Worm (Caenorhabditis elegans) whole organism, late embryonic: ENCODE data around the gene spp-4.

Experiments used
- C38D4.7 ChIP-seq: fragments of 200-800 bp; sonication (Bioruptor generic); optimal IDR thresholded peaks from 2 replicates; lab custom pipeline; 2018; ENCODE audit warnings: mild to moderate bottlenecking, missing genetic modification characterization, moderate library complexity, missing compliant biosample characterization
- F13H6.1 ChIP-seq: sonication (generic microtip); optimal IDR thresholded peaks from 2 replicates; lab custom pipeline; 2016; ENCODE audit warnings: missing genetic modification characterization, missing compliant biosample characterization
- K02D7.2 ChIP-seq: sonication (generic microtip); optimal IDR thresholded peaks from 2 replicates; lab custom pipeline; 2017; ENCODE audit warnings: mild to moderate bottlenecking, missing genetic modification characterization, missing compliant biosample characterization
- K09A11.1 ChIP-seq: sonication (generic microtip); optimal IDR thresholded peaks from 2 replicates; lab custom pipeline; 2017; ENCODE audit warnings: antibody characterized with exemption, mild to moderate bottlenecking, missing genetic modification characterization, missing compliant biosample characterization; ENCODE audit not compliant: insufficient read depth
- T23F11.4 ChIP-seq: fragments of 200-800 bp; sonication (Bioruptor generic); optimal IDR thresholded peaks from 2 replicates; lab custom pipeline; 2018; ENCODE audit warnings: mild to moderate bottlenecking, missing genetic modification characterization, missing compliant biosample characterization
- ahr-1 ChIP-seq: sonication (generic microtip); optimal IDR thresholded peaks from 2 replicates; lab custom pipeline; 2016; ENCODE audit warnings: missing genetic modification characterization, missing compliant biosample characterization
- ceh-14 ChIP-seq: sonication (generic microtip); optimal IDR thresholded peaks from 2 replicates; lab custom pipeline; 2016; ENCODE audit warnings: missing genotype, missing genetic modification characterization, missing compliant biosample characterization
- ceh-18 ChIP-seq: sonication (generic microtip); optimal IDR thresholded peaks from 2 replicates; lab custom pipeline; 2016; ENCODE audit warnings: missing genetic modification characterization, missing compliant biosample characterization
- ceh-2 ChIP-seq: sonication (generic microtip); optimal IDR thresholded peaks from 2 replicates; lab custom pipeline; 2016; ENCODE audit warnings: missing genotype, missing genetic modification characterization, missing compliant biosample characterization
- ceh-24 ChIP-seq: sonication (generic microtip); optimal IDR thresholded peaks from 2 replicates; lab custom pipeline; 2016; ENCODE audit warnings: mild to moderate bottlenecking, missing genetic modification characterization, missing compliant biosample characterization
- ceh-31 ChIP-seq: sonication (generic microtip); optimal IDR thresholded peaks from 2 replicates; lab custom pipeline; 2016; ENCODE audit warnings: missing genetic modification characterization, missing compliant biosample characterization
- ceh-34 ChIP-seq: sonication (generic microtip); optimal IDR thresholded peaks from 2 replicates; lab custom pipeline; 2016; ENCODE audit warnings: mild to moderate bottlenecking, missing genetic modification characterization, missing compliant biosample characterization
- ceh-48 ChIP-seq: sonication (generic microtip); optimal IDR thresholded peaks from 2 replicates; lab custom pipeline; 2016; ENCODE audit warnings: missing genetic modification characterization, inconsistent platforms, missing compliant biosample characterization
- ceh-6 ChIP-seq: fragments of 200-800 bp; sonication (Bioruptor generic); optimal IDR thresholded peaks from 2 replicates; lab custom pipeline; 2018; ENCODE audit warnings: mild to moderate bottlenecking, missing genetic modification characterization, missing compliant biosample characterization
- che-1 ChIP-seq: sonication (generic microtip); optimal IDR thresholded peaks from 2 replicates; lab custom pipeline; 2016; ENCODE audit warnings: mild to moderate bottlenecking, missing genetic modification characterization, missing compliant biosample characterization
- dve-1 ChIP-seq: sonication (generic microtip); optimal IDR thresholded peaks from 2 replicates; lab custom pipeline; 2017; ENCODE audit warnings: antibody characterized with exemption, mild to moderate bottlenecking, missing genetic modification characterization, missing compliant biosample characterization
- elt-2 ChIP-seq: sonication (generic microtip); optimal IDR thresholded peaks from 2 replicates; lab custom pipeline; 2016; ENCODE audit warnings: missing genetic modification reagents, missing genetic modification characterization, missing compliant biosample characterization
- gmeb-2 ChIP-seq: sonication (generic microtip); optimal IDR thresholded peaks from 2 replicates; lab custom pipeline; 2016; ENCODE audit warnings: missing genetic modification characterization, inconsistent platforms, missing compliant biosample characterization
- hlh-30 ChIP-seq: sonication (generic microtip); optimal IDR thresholded peaks from 2 replicates; lab custom pipeline; 2017; ENCODE audit warnings: antibody characterized with exemption, missing genetic modification characterization, missing compliant biosample characterization; ENCODE audit not compliant: insufficient read depth
- lin-11 ChIP-seq: fragments of 200-800 bp; sonication (Bioruptor generic); optimal IDR thresholded peaks from 2 replicates; lab custom pipeline; 2018; ENCODE audit warnings: mild to moderate bottlenecking, missing genetic modification characterization, missing compliant biosample characterization
- madf-2 ChIP-seq: sonication (generic microtip); optimal IDR thresholded peaks from 2 replicates; lab custom pipeline; 2017; ENCODE audit warnings: missing genetic modification characterization, missing compliant biosample characterization
- nfya-1 ChIP-seq: sonication (generic microtip); optimal IDR thresholded peaks from 2 replicates; lab custom pipeline; 2017; ENCODE audit warnings: missing genetic modification characterization, mild to moderate bottlenecking, missing compliant biosample characterization, antibody characterized with exemption, moderate library complexity
- nhr-11 ChIP-seq: fragments of 150-350 bp; optimal IDR thresholded peaks from 2 replicates; lab custom pipeline; 2014; ENCODE audit warnings: missing biosample characterization, missing genetic modification characterization
- nhr-232 ChIP-seq: sonication (generic microtip); optimal IDR thresholded peaks from 2 replicates; lab custom pipeline; 2016; ENCODE audit warnings: missing genetic modification characterization, missing compliant biosample characterization
- pag-3 ChIP-seq: sonication (generic microtip); optimal IDR thresholded peaks from 2 replicates; lab custom pipeline; 2016; ENCODE audit warnings: missing compliant biosample characterization, missing genetic modification characterization, borderline replicate concordance
- pax-1 ChIP-seq: fragments of 150-350 bp; optimal IDR thresholded peaks from 2 replicates; lab custom pipeline; 2014; ENCODE audit warnings: missing biosample characterization, missing genetic modification characterization
- pha-4 ChIP-seq: fragments of 150-350 bp; optimal IDR thresholded peaks from 2 replicates; lab custom pipeline; 2018; ENCODE audit warnings: missing biosample characterization, missing genetic modification reagents, missing genetic modification characterization
- pqm-1 ChIP-seq: sonication (generic microtip); optimal IDR thresholded peaks from 2 replicates; lab custom pipeline; 2016; ENCODE audit warnings: missing genetic modification characterization, missing compliant biosample characterization
- pros-1 ChIP-seq: fragments of 150-350 bp; optimal IDR thresholded peaks from 2 replicates; lab custom pipeline; 2014; ENCODE audit warnings: missing biosample characterization, missing genetic modification reagents, missing genetic modification characterization
- ref-2 ChIP-seq: sonication (generic microtip); optimal IDR thresholded peaks from 2 replicates; lab custom pipeline; 2016; ENCODE audit warnings: missing genetic modification characterization, missing compliant biosample characterization
- rnt-1 ChIP-seq: sonication (generic microtip); optimal IDR thresholded peaks from 2 replicates; lab custom pipeline; 2016; ENCODE audit warnings: missing genetic modification characterization, missing compliant biosample characterization
- sdc-2 ChIP-seq: sonication (generic microtip); optimal IDR thresholded peaks from 2 replicates; lab custom pipeline; 2016; ENCODE audit warnings: missing genotype, missing genetic modification characterization, missing compliant biosample characterization
- sox-2 ChIP-seq: fragments of 200-800 bp; sonication (Bioruptor generic); IDR thresholded peaks from 2 replicates; pipeline ENCODE4 v1.3.6; 2022; ENCODE audit warnings: missing genetic modification reagents, missing genetic modification characterization, missing compliant biosample characterization
- sox-4 ChIP-seq: sonication (generic microtip); optimal IDR thresholded peaks from 2 replicates; lab custom pipeline; 2017; ENCODE audit warnings: mild to moderate bottlenecking, missing genetic modification characterization, inconsistent platforms, missing compliant biosample characterization
- tbx-2 ChIP-seq: sonication (generic microtip); optimal IDR thresholded peaks from 2 replicates; lab custom pipeline; 2016; ENCODE audit warnings: missing genetic modification characterization, missing compliant biosample characterization
- tbx-7 ChIP-seq: sonication (generic microtip); optimal IDR thresholded peaks from 2 replicates; lab custom pipeline; 2016; ENCODE audit warnings: missing genotype, missing genetic modification characterization, missing compliant biosample characterization
- unc-3 ChIP-seq, 2 experiments: fragments of 200-800 bp in 1 of 2; sonication (Bioruptor generic) in 1 of 2; sonication (generic microtip) in 1 of 2; conservative IDR thresholded peaks in 1 of 2; optimal IDR thresholded peaks in 1 of 2; 2 replicates each; pipeline versions ENCODE4 v1.3.6 to Lab custom; 2016 to 2022; ENCODE audit warnings: missing compliant biosample characterization in 2 of 2, missing genetic modification characterization in 2 of 2, missing genetic modification reagents in 1 of 2
- unc-42 ChIP-seq: sonication (generic microtip); optimal IDR thresholded peaks from 2 replicates; lab custom pipeline; 2016; ENCODE audit warnings: missing genotype, missing genetic modification characterization, missing compliant biosample characterization
- unc-55 ChIP-seq: sonication (generic microtip); optimal IDR thresholded peaks from 2 replicates; lab custom pipeline; 2017; ENCODE audit warnings: missing biosample characterization, missing genetic modification reagents, missing genetic modification characterization
- unc-86 ChIP-seq: sonication (generic microtip); optimal IDR thresholded peaks from 2 replicates; lab custom pipeline; 2016; ENCODE audit warnings: missing genetic modification characterization, missing compliant biosample characterization
- zip-5 ChIP-seq: sonication (generic microtip); optimal IDR thresholded peaks from 2 replicates; lab custom pipeline; 2016; ENCODE audit warnings: missing genetic modification characterization, missing compliant biosample characterization

The spp-4 gene

ce11 chrX:7340394-7340793, 21.8 kb upstream of the spp-4 start:
- TF ChIP-seq C38D4.7 (GFP tag; lab: Kevin White, UChicago) (no peak), T23F11.4 (GFP tag; lab: Kevin White, UChicago) (no peak), sox-4 (tag; lab: Kevin White, UChicago) (no peak), nhr-232 (tag; lab: Kevin White, UChicago) (no peak), K09A11.1 (tag; lab: Kevin White, UChicago) (no peak), lin-11 (no peak), unc-42 (tag; lab: Kevin White, UChicago) (no peak), pros-1 (no peak), gmeb-2 (tag; lab: Kevin White, UChicago) (no peak), ceh-24 (no peak)

- TF ChIP-seq tbx-2 (tag; lab: Kevin White, UChicago), result peak; percentile 86
- peak; percentile 41 for TF ChIP-seq ceh-14
- TF ChIP-seq ceh-48 (tag; lab: Kevin White, UChicago), result peak; percentile 22
- TF ChIP-seq dve-1 (tag; lab: Kevin White, UChicago), result peak; percentile 80
- TF ChIP-seq K09A11.1 (tag; lab: Kevin White, UChicago), result no peak
- peak; percentile 100 for TF ChIP-seq hlh-30
- peak; percentile 65 for TF ChIP-seq sdc-2 (tag; lab: Kevin White, UChicago)
- no peak for TF ChIP-seq pax-1 (tag; lab: Kevin White, UChicago)
- TF ChIP-seq ceh-18, result peak; percentile 88
- TF ChIP-seq ref-2 (tag; lab: Kevin White, UChicago), result peak; percentile 82
- TF ChIP-seq che-1 (tag; lab: Kevin White, UChicago), result no peak
- TF ChIP-seq rnt-1 (tag; lab: Kevin White, UChicago), result peak; percentile 81
- peak; percentile 62 for TF ChIP-seq elt-2 (tag; lab: Kevin White, UChicago)
- no peak for TF ChIP-seq pha-4
- TF ChIP-seq unc-42 (tag; lab: Kevin White, UChicago), result peak; percentile 71
- peak; percentile 91 for TF ChIP-seq pros-1
- TF ChIP-seq unc-86, result peak; percentile 27
- no peak for TF ChIP-seq K02D7.2 (tag; lab: Kevin White, UChicago)
- peak; percentile 74 for TF ChIP-seq F13H6.1 (tag; lab: Kevin White, UChicago)
- TF ChIP-seq tbx-7 (tag; lab: Kevin White, UChicago), result no peak
- TF ChIP-seq ceh-6 (GFP tag; lab: Kevin White, UChicago), result no peak
- TF ChIP-seq ahr-1 (tag; lab: Kevin White, UChicago), result peak; percentile 7
- TF ChIP-seq pag-3 (tag; lab: Kevin White, UChicago), result no peak
- TF ChIP-seq ceh-31 (tag; lab: Kevin White, UChicago), result peak; percentile 93
- peak; percentile 19 for TF ChIP-seq ceh-2
- no peak for TF ChIP-seq lin-11
- peak; percentile 23; the same call in 1 of the 2 replicates for TF ChIP-seq unc-3 (GFP tag; conservative IDR thresholded peaks at IDR 0.05; lab: Robert Waterston, UW)
- TF ChIP-seq unc-3 (tag; optimal IDR thresholded peaks at IDR 0.05; lab: Kevin White, UChicago), result peak; percentile 17
- TF ChIP-seq sox-2 (GFP tag; lab: Robert Waterston, UW), result peak; percentile 17; the same call in 1 of the 2 replicates
- TF ChIP-seq unc-55 (GFP tag; lab: Kevin White, UChicago), result peak; percentile 48
- peak; percentile 90 for TF ChIP-seq nfya-1 (tag; lab: Kevin White, UChicago)
- TF ChIP-seq nhr-11 (tag; lab: Kevin White, UChicago), result no peak
- TF ChIP-seq ceh-34 (tag; lab: Kevin White, UChicago), result peak; percentile 63
- TF ChIP-seq zip-5, result no peak
- TF ChIP-seq madf-2, result peak; percentile 51
- peak; percentile 63 for TF ChIP-seq pqm-1 (tag; lab: Kevin White, UChicago)
These were observed 15.8 kb upstream of the spp-4 start, which contains the start of gene epg-7 for ce11 chrX:7334302-7334724. Gene epg-7 (plus strand): TSS chrX:7334714.
